Worm (Caenorhabditis elegans): ENCODE data around the gene F53H4.4.

The F53H4.4 gene

ce11 chrX:15869589-15869988 is 3.4 kb downstream of the F53H4.4 start (continued):
- TF ChIP-seq lag-1 (GFP tag; IDR thresholded peaks at IDR 0.05) (no peak), ztf-18 (tag; optimal IDR thresholded peaks at IDR 0.05) (no peak), aptf-3 (GFP tag; IDR thresholded peaks at IDR 0.05) (no peak)

ce11 chrX:15876936-15877335 is 10.7 kb downstream of the F53H4.4 start:
- TF ChIP-seq hrde-1 (tag; optimal IDR thresholded peaks at IDR 0.05; ENCODE audit: borderline replicate concordance) (no peak), cebp-1 (GFP tag; IDR thresholded peaks at IDR 0.05) (no peak), cebp-1 (tag; optimal IDR thresholded peaks at IDR 0.05) (peak; percentile 32), egl-44 (GFP tag; IDR thresholded peaks at IDR 0.05) (0 out of 2 replicates have a peak, but pooled peaks have one; percentile 35), egrh-3 (GFP tag; IDR thresholded peaks at IDR 0.05) (no peak), dox-1 (GFP tag; IDR thresholded peaks at IDR 0.05) (0 out of 2 replicates have a peak, but pooled peaks have one; percentile 7), ceh-27 (GFP tag; optimal IDR thresholded peaks at IDR 0.05) (peak; percentile 37), chd-7 (tag; optimal IDR thresholded peaks at IDR 0.05) (peak; percentile 2), Y95B8A.8 (GFP tag; IDR thresholded peaks at IDR 0.05) (no peak), mes-4 (tag; optimal IDR thresholded peaks at IDR 0.05) (no peak), zfh-2 (GFP tag; conservative IDR thresholded peaks at IDR 0.05) (peak; percentile 70)

DNA sequence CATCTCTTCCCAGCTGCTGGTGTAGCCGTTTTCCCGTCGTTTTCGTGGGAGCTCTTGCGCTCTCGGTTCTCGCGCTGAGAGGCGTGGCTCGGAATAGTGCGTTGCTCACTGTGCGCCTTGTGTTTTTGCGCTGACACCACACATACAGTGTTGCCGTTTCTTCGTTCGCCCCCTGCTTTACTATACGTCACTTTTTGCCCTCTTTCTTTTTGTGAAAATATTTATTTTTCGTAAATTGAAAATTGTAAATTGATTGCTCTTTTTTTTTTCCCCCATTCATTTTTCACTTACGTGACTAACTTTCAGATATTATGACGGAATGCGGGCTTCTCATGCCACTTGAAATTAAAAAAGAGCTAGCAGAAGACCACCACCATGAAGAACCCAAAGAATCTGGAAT is 12.6 kb downstream of the F53H4.4 start, which contains the start of gene gmeb-2:
TSS of gene gmeb-2 (plus strand) at position 301 of the 400 bp plus-strand sequence.
- TF ChIP-seq zfh-2 (GFP tag; conservative IDR thresholded peaks at IDR 0.05) = peak; percentile 74
- TF ChIP-seq nhr-27 (tag; optimal IDR thresholded peaks at IDR 0.05) = no peak

DNA sequence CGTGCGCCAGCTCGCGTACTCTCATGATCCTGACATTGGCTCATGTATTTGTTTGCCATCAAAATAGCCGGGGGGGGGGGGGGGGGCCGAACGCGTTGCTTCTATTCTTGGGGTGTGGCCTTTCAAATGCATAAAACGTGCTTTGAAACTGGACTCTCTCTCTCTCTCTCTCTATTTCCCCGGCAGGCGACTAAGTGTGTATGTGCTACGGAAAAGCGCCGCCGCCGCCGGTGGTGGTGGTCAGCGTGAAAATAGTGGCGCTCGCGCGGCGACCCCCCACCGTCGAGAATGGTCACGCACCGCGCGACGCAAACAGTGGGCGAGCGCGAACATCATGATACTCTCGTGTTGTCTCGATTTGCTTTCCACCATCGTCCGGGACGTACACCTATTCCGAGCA is 14.8 kb downstream of the F53H4.4 start:
- TF ChIP-seq attf-5 (GFP tag; optimal IDR thresholded peaks at IDR 0.05) = no peak
- TF ChIP-seq egrh-3 (GFP tag; IDR thresholded peaks at IDR 0.05) = peak; percentile 68; the same call in 1 of the 2 replicates
- TF ChIP-seq mxl-1 (tag; optimal IDR thresholded peaks at IDR 0.05) = no peak
- TF ChIP-seq pha-4 (tag; optimal IDR thresholded peaks at IDR 0.05) = no peak
- no peak for TF ChIP-seq rpc-1 (optimal IDR thresholded peaks at IDR 0.05)
- no peak for TF ChIP-seq rpc-1 (tag; optimal IDR thresholded peaks at IDR 0.05)
- TF ChIP-seq T07F8.4 (tag; optimal IDR thresholded peaks at IDR 0.05) = no peak
- no peak for TF ChIP-seq nhr-120 (GFP tag; IDR thresholded peaks at IDR 0.05)
- no peak for TF ChIP-seq sea-2 (GFP tag; IDR thresholded peaks at IDR 0.05)
- no peak for TF ChIP-seq nfya-1 (tag; optimal IDR thresholded peaks at IDR 0.05; ENCODE audit: borderline replicate concordance, insufficient read depth)
- TF ChIP-seq lin-40 (tag; optimal IDR thresholded peaks at IDR 0.05) = no peak
- no peak for TF ChIP-seq die-1 (tag; optimal IDR thresholded peaks at IDR 0.05)
- no peak for TF ChIP-seq F23B12.7 (tag; optimal IDR thresholded peaks at IDR 0.05; ENCODE audit: insufficient read depth)
- no peak for TF ChIP-seq aptf-2 (GFP tag; conservative IDR thresholded peaks at IDR 0.05)
- peak; percentile 92 for TF ChIP-seq zfh-2 (GFP tag; conservative IDR thresholded peaks at IDR 0.05)
- 0 out of 2 replicates have a peak, but pooled peaks have one; percentile 27 for TF ChIP-seq dox-1 (GFP tag; IDR thresholded peaks at IDR 0.05)
- no peak for TF ChIP-seq snpc-1.1 (tag; optimal IDR thresholded peaks at IDR 0.05; ENCODE audit: insufficient read depth)
- no peak for TF ChIP-seq F55B11.4 (tag; optimal IDR thresholded peaks at IDR 0.05; ENCODE audit: borderline replicate concordance, insufficient read depth)
- TF ChIP-seq ztf-18 (tag; optimal IDR thresholded peaks at IDR 0.05) = no peak
- no peak for TF ChIP-seq ets-4 (GFP tag; optimal IDR thresholded peaks at IDR 0.05)
- no peak for TF ChIP-seq nfya-2 (GFP tag; IDR thresholded peaks at IDR 0.05)
- no peak for TF ChIP-seq ztf-25 (GFP tag; IDR thresholded peaks at IDR 0.05)
- no peak for TF ChIP-seq lin-26 (GFP tag; IDR thresholded peaks at IDR 0.05)
- no peak for TF ChIP-seq sdz-38 (tag; optimal IDR thresholded peaks at IDR 0.05)
